Worm (Caenorhabditis elegans) whole organism, L1 larva: ENCODE results near the gene F48F7.3.
A peak's percentile ranks its signal among the peaks of the same experiment; 100 is the strongest.

Experiments
- alr-1 ChIP-seq: fragments of 200-800 bp; sonication (Bioruptor generic); optimal IDR thresholded peaks from 2 replicates; lab custom pipeline; 2018; ENCODE audit warnings: borderline replicate concordance, mild to moderate bottlenecking, missing genetic modification characterization, missing compliant biosample characterization
- ama-1 ChIP-seq: fragments of 150-350 bp; optimal IDR thresholded peaks from 2 replicates; lab custom pipeline; 2014
- blmp-1 ChIP-seq: fragments of 150-350 bp; optimal IDR thresholded peaks from 2 replicates; lab custom pipeline; 2014; ENCODE audit warnings: missing biosample characterization, missing genetic modification characterization
- ceh-63 ChIP-seq: fragments of 200-800 bp; sonication (Bioruptor generic); optimal IDR thresholded peaks from 2 replicates; lab custom pipeline; 2018; ENCODE audit warnings: mild to moderate bottlenecking, missing genetic modification characterization, missing compliant biosample characterization
- ceh-88 ChIP-seq: fragments of 200-800 bp; sonication (Bioruptor generic); IDR thresholded peaks from 2 replicates; pipeline ENCODE4 v1.3.6; 2022; ENCODE audit warnings: missing genetic modification characterization, missing compliant biosample characterization
- ceh-90 ChIP-seq: sonication (generic microtip); optimal IDR thresholded peaks from 2 replicates; lab custom pipeline; 2016; ENCODE audit warnings: missing genetic modification characterization, missing compliant biosample characterization
- dpl-1 ChIP-seq, 3 experiments: fragments of 150-350 bp in 2 of 3; sonication (generic microtip) in 1 of 3; optimal IDR thresholded peaks; 2 replicates each; lab custom pipeline; 2014 to 2017; ENCODE audit warnings: missing biosample characterization in 3 of 3, missing genetic modification characterization in 3 of 3, missing genetic modification reagents in 3 of 3
- efl-1 ChIP-seq, 4 experiments: fragments of 150-350 bp; optimal IDR thresholded peaks in 3 of 4; peaks in 1 of 4; 1 replicate in 1 of 4; 2 replicates in 3 of 4; lab custom pipeline; 2014; ENCODE audit warnings: missing biosample characterization in 2 of 4, missing genetic modification characterization in 2 of 4, missing genetic modification reagents in 2 of 4
- efl-3 ChIP-seq: fragments of 200-800 bp; sonication (Bioruptor generic); optimal IDR thresholded peaks from 2 replicates; lab custom pipeline; 2018; ENCODE audit warnings: mild to moderate bottlenecking, missing genetic modification characterization, missing compliant biosample characterization
- egl-13 ChIP-seq: sonication (generic microtip); optimal IDR thresholded peaks from 2 replicates; lab custom pipeline; 2016; ENCODE audit warnings: missing genotype, missing genetic modification reagents, missing genetic modification characterization, missing compliant biosample characterization
- egl-27 ChIP-seq, 2 experiments: fragments of 150-350 bp in 1 of 2; sonication (generic microtip); optimal IDR thresholded peaks; 3 replicates each; lab custom pipeline; 2017 to 2018; ENCODE audit warnings: missing biosample characterization in 2 of 2, missing genetic modification characterization in 2 of 2, missing genetic modification reagents in 2 of 2
- elt-2 ChIP-seq: sonication (generic microtip); optimal IDR thresholded peaks from 2 replicates; lab custom pipeline; 2016; ENCODE audit warnings: missing genetic modification characterization, mild to moderate bottlenecking, inconsistent platforms, missing compliant biosample characterization, missing genetic modification reagents
- elt-3 ChIP-seq, 6 experiments: fragments of 150-350 bp in 1 of 6; sonication (generic microtip); optimal IDR thresholded peaks; 2 replicates each; lab custom pipeline; 2017 to 2018; ENCODE audit warnings: missing biosample characterization in 6 of 6, missing genetic modification characterization in 6 of 6, inconsistent platforms in 1 of 6
- fkh-10 ChIP-seq: sonication (generic microtip); optimal IDR thresholded peaks from 2 replicates; lab custom pipeline; 2017; ENCODE audit warnings: missing biosample characterization, missing genetic modification reagents, missing genetic modification characterization
- fkh-4 ChIP-seq: sonication (generic microtip); optimal IDR thresholded peaks from 2 replicates; lab custom pipeline; 2016; ENCODE audit warnings: missing compliant biosample characterization, missing genetic modification characterization, borderline replicate concordance
- grh-1 ChIP-seq: fragments of 200-800 bp; sonication (Bioruptor generic); IDR thresholded peaks from 2 replicates; pipeline ENCODE4 v1.3.6; 2022; ENCODE audit warnings: missing genetic modification reagents, missing genetic modification characterization, missing compliant biosample characterization
- hlh-17 ChIP-seq: fragments of 200-800 bp; sonication (Bioruptor generic); optimal IDR thresholded peaks from 2 replicates; lab custom pipeline; 2018; ENCODE audit warnings: missing genetic modification characterization, mild to moderate bottlenecking, missing compliant biosample characterization, moderate library complexity, borderline replicate concordance
- isw-1 ChIP-seq: fragments of 200-800 bp; sonication (Bioruptor generic); IDR thresholded peaks from 2 replicates; pipeline ENCODE4 v1.3.6; 2022; ENCODE audit warnings: missing genetic modification characterization, missing compliant biosample characterization
- lin-13 ChIP-seq: fragments of 150-350 bp; optimal IDR thresholded peaks from 2 replicates; lab custom pipeline; 2014; ENCODE audit warnings: missing biosample characterization, missing genetic modification reagents, missing genetic modification characterization
- lin-14 ChIP-seq: fragments of 200-800 bp; sonication (Bioruptor generic); optimal IDR thresholded peaks from 2 replicates; lab custom pipeline; 2018; ENCODE audit warnings: mild to moderate bottlenecking, missing genetic modification characterization, moderate library complexity, missing compliant biosample characterization
- lin-15B ChIP-seq: fragments of 150-350 bp; sonication (generic microtip); optimal IDR thresholded peaks from 3 replicates; lab custom pipeline; 2014; ENCODE audit warnings: missing biosample characterization, missing genetic modification characterization
- lin-35 ChIP-seq, 2 experiments: fragments of 150-350 bp; optimal IDR thresholded peaks; 2 replicates each; lab custom pipeline; 2014; ENCODE audit warnings: missing biosample characterization in 2 of 2, missing genetic modification characterization in 2 of 2, missing genetic modification reagents in 2 of 2
- mab-9 ChIP-seq: fragments of 200-800 bp; sonication (Bioruptor generic); IDR thresholded peaks from 2 replicates; pipeline ENCODE4 v1.3.6; 2022; ENCODE audit warnings: missing genetic modification reagents, missing genetic modification characterization, missing compliant biosample characterization
- nhr-11 ChIP-seq: fragments of 150-350 bp; optimal IDR thresholded peaks from 2 replicates; lab custom pipeline; 2014; ENCODE audit warnings: missing biosample characterization, missing genetic modification characterization
- nhr-20 ChIP-seq: sonication (generic microtip); optimal IDR thresholded peaks from 2 replicates; lab custom pipeline; 2016; ENCODE audit warnings: mild to moderate bottlenecking, missing genetic modification characterization, missing compliant biosample characterization
- nhr-71 ChIP-seq: sonication (generic microtip); optimal IDR thresholded peaks from 2 replicates; lab custom pipeline; 2016; ENCODE audit warnings: mild to moderate bottlenecking, missing genetic modification characterization, moderate library complexity, missing compliant biosample characterization
- nhr-77 ChIP-seq: fragments of 150-350 bp; optimal IDR thresholded peaks from 2 replicates; lab custom pipeline; 2014; ENCODE audit warnings: missing biosample characterization, missing genetic modification characterization
- nhr-85 ChIP-seq: sonication (generic microtip); peaks from one replicate; lab custom pipeline; 2016; ENCODE audit warnings: missing genetic modification characterization, inconsistent platforms, missing compliant biosample characterization
- nhr-90 ChIP-seq: sonication (generic microtip); optimal IDR thresholded peaks from 2 replicates; lab custom pipeline; 2016; ENCODE audit warnings: mild to moderate bottlenecking, missing genetic modification characterization, missing compliant biosample characterization; ENCODE audit not compliant: poor library complexity
- rnt-1 ChIP-seq: sonication (generic microtip); optimal IDR thresholded peaks from 2 replicates; lab custom pipeline; 2016; ENCODE audit warnings: mild to moderate bottlenecking, missing genetic modification characterization, moderate library complexity, missing compliant biosample characterization
- skn-1 ChIP-seq: fragments of 150-350 bp; optimal IDR thresholded peaks from 2 replicates; lab custom pipeline; 2014; ENCODE audit warnings: missing biosample characterization, missing genetic modification characterization
- swsn-7 ChIP-seq: sonication (generic microtip); optimal IDR thresholded peaks from 2 replicates; lab custom pipeline; 2016; ENCODE audit warnings: missing genetic modification characterization, missing compliant biosample characterization
- tbx-2 ChIP-seq: sonication (generic microtip); optimal IDR thresholded peaks from 2 replicates; lab custom pipeline; 2016; ENCODE audit warnings: missing genetic modification characterization, missing compliant biosample characterization
- tlp-1 ChIP-seq: fragments of 150-350 bp; optimal IDR thresholded peaks from 2 replicates; lab custom pipeline; 2014; ENCODE audit warnings: missing biosample characterization, missing genetic modification characterization
- unc-130 ChIP-seq: fragments of 150-350 bp; optimal IDR thresholded peaks from 2 replicates; lab custom pipeline; 2017; ENCODE audit warnings: missing biosample characterization, missing genetic modification characterization, inconsistent platforms
- unc-62 ChIP-seq: fragments of 150-350 bp; optimal IDR thresholded peaks from 2 replicates; lab custom pipeline; 2014; ENCODE audit warnings: missing biosample characterization, missing genetic modification reagents, missing genetic modification characterization
- ztf-11 ChIP-seq, 2 experiments: sonication (generic microtip); optimal IDR thresholded peaks; 2 replicates each; lab custom pipeline; 2016 to 2017; ENCODE audit warnings: missing genetic modification characterization in 2 of 2, missing biosample characterization in 1 of 2, missing compliant biosample characterization in 1 of 2
- ztf-4 ChIP-seq: fragments of 150-350 bp; optimal IDR thresholded peaks from 2 replicates; lab custom pipeline; 2014; ENCODE audit warnings: missing biosample characterization, missing genetic modification characterization

Gene F48F7.3

DNA sequence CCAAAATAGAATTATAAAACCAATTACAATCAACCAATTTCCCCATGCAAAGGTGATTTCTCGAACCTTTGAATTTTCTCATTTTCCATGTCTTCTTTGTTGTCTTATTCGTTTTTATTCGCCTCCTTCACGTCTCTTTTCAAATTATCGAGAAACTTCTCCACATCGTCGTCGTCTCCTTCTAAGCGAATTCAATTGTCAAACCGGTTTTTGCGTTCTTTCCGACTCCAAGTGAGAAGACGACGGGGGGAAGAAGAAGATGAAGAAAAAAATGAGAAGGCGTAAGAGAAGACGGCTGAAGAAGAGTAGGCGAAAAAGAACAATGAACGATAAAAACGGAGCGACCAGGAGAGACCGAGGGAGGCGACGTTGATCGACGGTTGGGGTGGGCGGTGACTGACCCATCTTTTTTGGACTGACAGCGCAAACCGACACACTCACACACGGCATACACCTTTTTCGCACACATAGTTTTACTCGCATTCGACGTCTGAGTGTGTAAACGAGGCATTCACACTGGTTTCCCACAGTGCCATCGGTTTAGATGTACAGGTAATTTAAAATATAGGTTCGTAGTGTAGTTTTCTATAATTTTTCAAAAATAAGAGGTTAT, 42.8 kb upstream of the F48F7.3 start (continued):
- no peak for TF ChIP-seq egl-27 (tag; optimal IDR thresholded peaks at IDR 0.05; lab: Kevin White, UChicago)
- TF ChIP-seq ztf-4: peak; percentile 9
- no peak for TF ChIP-seq lin-15B (tag; lab: Kevin White, UChicago)
- TF ChIP-seq nhr-85 (tag; lab: Kevin White, UChicago): peak; percentile 98
- no peak for TF ChIP-seq mab-9
- no peak for TF ChIP-seq elt-2
- TF ChIP-seq unc-62 (GFP tag; lab: Kevin White, UChicago): no peak
- peak; percentile 97 for TF ChIP-seq blmp-1 (tag; lab: Kevin White, UChicago)
- peak; percentile 55 for TF ChIP-seq swsn-7 (tag; lab: Kevin White, UChicago)

DNA sequence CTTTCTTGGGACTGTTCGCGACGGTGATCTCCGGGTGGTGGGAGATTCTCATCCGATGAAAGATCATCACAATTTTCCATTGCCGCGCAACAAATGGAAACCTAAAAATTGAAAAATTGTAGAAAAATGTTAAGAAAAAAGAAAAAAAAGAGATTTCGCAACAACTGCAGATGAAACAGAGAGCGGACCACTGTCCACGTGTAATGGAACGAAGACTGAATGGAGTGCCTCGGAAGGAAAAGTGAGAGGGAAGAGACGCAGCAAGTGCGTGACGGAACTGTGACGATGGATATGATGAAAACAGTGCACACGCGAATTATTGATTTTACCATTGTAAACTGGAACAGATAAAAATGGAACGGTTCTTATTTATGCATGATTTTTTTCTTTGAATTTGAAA, 37.3 kb upstream of the F48F7.3 start, which contains the start of gene meg-2:
meg-2 (minus strand) TSS at position 101 of the 400 bp plus-strand sequence.
- TF ChIP-seq dpl-1 (GFP tag; optimal IDR thresholded peaks at IDR 0.05; lab: Kevin White, UChicago): no peak
- TF ChIP-seq efl-1 (optimal IDR thresholded peaks at IDR 0.05; lab: Kevin White, UChicago): no peak
- peak in 1 of 2 experiments; percentile 28 for TF ChIP-seq efl-1 (GFP tag; optimal IDR thresholded peaks at IDR 0.05 in 1 of 2; lab: Kevin White, UChicago)

DNA sequence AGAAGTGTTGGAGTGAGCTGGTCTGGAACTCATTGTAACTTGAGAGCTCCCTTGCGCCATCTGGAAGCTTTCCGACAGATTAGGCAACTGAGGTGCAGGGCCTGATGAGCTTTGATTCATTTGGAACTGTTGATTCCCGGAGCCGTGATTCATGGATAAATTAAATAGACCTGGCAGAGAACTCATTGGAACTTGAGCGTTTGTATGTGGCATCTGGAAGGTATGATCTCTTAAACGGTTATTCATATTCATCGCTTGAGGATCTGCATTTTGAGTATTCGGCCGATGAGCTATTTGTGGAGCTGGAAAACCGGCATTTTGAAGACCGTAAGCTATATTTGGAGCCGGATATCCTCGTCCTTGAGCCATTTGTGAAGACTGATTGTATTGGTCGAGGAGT, 34.8 kb upstream of the F48F7.3 start:
- TF ChIP-seq lin-15B (tag; lab: Kevin White, UChicago) (no peak), efl-1 (optimal IDR thresholded peaks at IDR 0.05; lab: Kevin White, UChicago) (no peak), efl-1 (GFP tag; optimal IDR thresholded peaks at IDR 0.05 in 1 of 2; lab: Kevin White, UChicago) (peak in 1 of 2 experiments; percentile 70), ceh-63 (GFP tag; lab: Kevin White, UChicago) (no peak)

DNA sequence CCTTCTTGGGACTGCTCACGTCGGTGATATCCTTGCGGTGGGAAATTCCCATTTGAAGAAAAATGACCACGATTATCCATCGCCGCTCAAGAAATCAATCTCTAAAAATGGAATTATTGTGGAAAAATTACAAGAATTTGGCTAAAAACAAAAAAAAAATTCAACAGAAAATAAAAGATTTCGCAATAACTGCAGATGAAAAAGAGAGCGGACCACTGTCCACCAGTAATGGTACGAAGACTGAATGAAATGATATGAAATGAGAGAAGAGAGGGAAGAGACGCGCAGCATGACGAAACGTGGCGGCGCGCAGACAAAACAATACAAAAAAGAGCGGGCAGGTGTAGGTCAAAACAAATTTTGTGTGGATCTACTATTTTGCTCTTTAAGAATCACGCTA, 33.8 kb upstream of the F48F7.3 start, which contains the start of gene meg-1:
meg-1 (minus strand) TSS at position 101 of the 400 bp plus-strand sequence.
- TF ChIP-seq nhr-85 (tag; lab: Kevin White, UChicago) (peak; percentile 30), rnt-1 (tag; lab: Kevin White, UChicago) (no peak)

DNA sequence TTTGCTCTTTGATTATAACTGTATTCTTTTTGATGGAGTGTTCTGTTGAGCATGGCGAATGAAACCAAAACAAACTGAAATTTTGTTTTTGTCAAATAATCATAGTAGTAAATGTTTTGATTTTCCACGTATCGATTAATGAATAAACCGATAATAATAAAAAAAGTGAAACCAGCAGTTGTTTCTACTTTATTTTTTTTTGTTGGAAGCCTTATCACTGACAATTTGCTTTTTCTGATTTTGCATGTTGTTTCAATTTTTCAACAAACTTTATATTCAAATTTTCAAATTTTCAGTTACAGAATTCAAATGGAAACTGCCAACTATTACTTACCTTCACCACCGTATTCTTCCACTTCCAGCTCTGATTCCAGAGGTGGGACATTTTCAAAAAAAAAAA, 28.7 kb upstream of the F48F7.3 start, which contains the start of gene elt-3:
elt-3 (plus strand) TSS at position 301 of the 400 bp plus-strand sequence.
- no peak for TF ChIP-seq ceh-90 (tag; lab: Kevin White, UChicago)
- TF ChIP-seq egl-13 (tag; lab: Kevin White, UChicago): no peak
- TF ChIP-seq lin-13 (GFP tag; lab: Kevin White, UChicago): no peak
- TF ChIP-seq tlp-1 (tag; lab: Kevin White, UChicago): no peak
- TF ChIP-seq lin-35 (GFP tag; optimal IDR thresholded peaks at IDR 0.05; lab: Kevin White, UChicago): no peak
- no peak for TF ChIP-seq alr-1 (tag; lab: Kevin White, UChicago)
- no peak for TF ChIP-seq unc-130
- no peak for TF ChIP-seq unc-62 (GFP tag; lab: Kevin White, UChicago)

DNA sequence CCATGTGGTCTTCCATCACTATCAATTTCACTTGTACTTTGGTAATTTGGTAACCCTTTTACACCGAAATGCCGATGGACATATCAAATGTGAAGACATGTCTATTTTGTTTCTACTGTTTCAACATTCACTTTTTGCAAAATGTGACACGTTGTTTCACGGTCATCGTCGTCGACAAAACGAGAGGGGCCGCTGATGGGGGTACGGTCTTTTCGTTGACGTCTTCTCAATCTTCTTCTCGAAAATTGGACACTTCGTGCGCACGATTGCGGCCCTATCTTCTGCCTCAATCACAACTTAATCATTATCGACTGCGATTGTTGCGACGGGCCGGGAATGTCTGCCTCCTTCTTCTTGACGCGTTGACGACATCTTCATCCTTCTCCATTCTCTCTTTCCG, 26.6 kb upstream of the F48F7.3 start:
- TF ChIP-seq nhr-11 (tag; lab: Kevin White, UChicago) (no peak), skn-1 (tag; lab: Kevin White, UChicago) (no peak), nhr-77 (tag; lab: Kevin White, UChicago) (no peak), nhr-20 (tag; lab: Kevin White, UChicago) (peak; percentile 67), unc-62 (GFP tag; lab: Kevin White, UChicago) (no peak), efl-3 (GFP tag; lab: Kevin White, UChicago) (no peak), nhr-90 (tag; lab: Kevin White, UChicago) (peak; percentile 39), hlh-17 (GFP tag; lab: Kevin White, UChicago) (no peak), ama-1 (no peak), fkh-10 (no peak), efl-1 (optimal IDR thresholded peaks at IDR 0.05; lab: Kevin White, UChicago) (no peak), efl-1 (GFP tag; optimal IDR thresholded peaks at IDR 0.05 in 1 of 2; lab: Kevin White, UChicago) (peak in 1 of 2 experiments; percentile 59), alr-1 (tag; lab: Kevin White, UChicago) (no peak), grh-1 (GFP tag; lab: Robert Waterston, UW) (no peak), tbx-2 (tag; lab: Kevin White, UChicago) (peak; percentile 36), lin-14 (GFP tag; lab: Kevin White, UChicago) (peak; percentile 35), egl-13 (tag; lab: Kevin White, UChicago) (no peak), isw-1 (no peak), blmp-1 (tag; lab: Kevin White, UChicago) (peak; percentile 56), elt-3 (tag; optimal IDR thresholded peaks at IDR 0.05; lab: Kevin White, UChicago) (peak; percentile 68 to 98 (median 82)), lin-15B (tag; lab: Kevin White, UChicago) (no peak), ztf-11 (tag; optimal IDR thresholded peaks at IDR 0.05; lab: Kevin White, UChicago) (no peak), fkh-4 (tag; lab: Kevin White, UChicago) (no peak), nhr-85 (tag; lab: Kevin White, UChicago) (peak; percentile 88), nhr-71 (tag; lab: Kevin White, UChicago) (peak; percentile 41), lin-35 (GFP tag; optimal IDR thresholded peaks at IDR 0.05; lab: Kevin White, UChicago) (peak in 1 of 2 experiments; percentile 30), ceh-88 (GFP tag; lab: Robert Waterston, UW) (no peak)
